Worm (Caenorhabditis elegans) whole organism, L4/young adult: Measurements from ENCODE around the gene F10G7.9.

Experiments
- W03F9.2 ChIP-seq: fragments of 150-350 bp; optimal IDR thresholded peaks from 2 replicates; lab custom pipeline; 2014; ENCODE audit warnings: missing biosample characterization, missing genetic modification characterization
- dao-5 ChIP-seq: sonication (generic microtip); optimal IDR thresholded peaks from 2 replicates; lab custom pipeline; 2016; ENCODE audit warnings: missing genotype, missing genetic modification characterization, moderate library complexity, missing compliant biosample characterization
- him-1 ChIP-seq: sonication (generic microtip); optimal IDR thresholded peaks from 2 replicates; lab custom pipeline; 2016; ENCODE audit warnings: missing genotype, missing genetic modification reagents, missing genetic modification characterization, missing compliant biosample characterization

ce11 chrII:4703011-4703410, 3.3 kb downstream of the F10G7.9 start:
- TF ChIP-seq him-1 = no peak
- no peak for TF ChIP-seq dao-5 (tag; lab: Kevin White, UChicago)
- TF ChIP-seq W03F9.2 (tag; lab: Kevin White, UChicago) = no peak
